Fruit fly (Drosophila melanogaster) whole organism, prepupa: ENCODE results near the gene Nufip.

Experiments used
- Blimp-1 ChIP-seq: fragments of 200-800 bp; sonication (Bioruptor generic); optimal IDR thresholded peaks from 3 replicates; lab custom pipeline; 2017; ENCODE audit warnings: missing biosample characterization, missing genetic modification characterization, mild to moderate bottlenecking, moderate library complexity, missing genetic modification reagents
- CG10669 ChIP-seq: fragments of 200-800 bp; sonication (Bioruptor generic); optimal IDR thresholded peaks from 3 replicates; lab custom pipeline; 2018; ENCODE audit warnings: missing biosample characterization, mild to moderate bottlenecking, missing genetic modification characterization, moderate library complexity
- CG11762 ChIP-seq: fragments of 200-800 bp; sonication (Bioruptor generic); optimal IDR thresholded peaks from 3 replicates; lab custom pipeline; 2016; ENCODE audit warnings: missing biosample characterization, missing genetic modification characterization; ENCODE audit not compliant: insufficient read depth
- CG11902 ChIP-seq: fragments of 200-800 bp; sonication (Bioruptor generic); optimal IDR thresholded peaks from 3 replicates; lab custom pipeline; 2016; ENCODE audit warnings: missing biosample characterization, missing genetic modification characterization
- CG15336 ChIP-seq: fragments of 200-800 bp; sonication (Bioruptor generic); IDR thresholded peaks from 2 replicates; pipeline ENCODE4 v1.3.6; 2022; ENCODE audit warnings: missing biosample characterization, missing genetic modification characterization
- CG1621 ChIP-seq: fragments of 200-800 bp; sonication (Bioruptor generic); optimal IDR thresholded peaks from 3 replicates; lab custom pipeline; 2018; ENCODE audit warnings: missing biosample characterization, mild to moderate bottlenecking, missing genetic modification characterization
- CG32006 ChIP-seq: fragments of 200-800 bp; sonication (Bioruptor generic); optimal IDR thresholded peaks from 3 replicates; lab custom pipeline; 2017; ENCODE audit warnings: missing biosample characterization, mild to moderate bottlenecking, missing genetic modification characterization
- CG4318 ChIP-seq: fragments of 200-800 bp; sonication (Bioruptor generic); optimal IDR thresholded peaks from 3 replicates; lab custom pipeline; 2017; ENCODE audit warnings: missing biosample characterization, mild to moderate bottlenecking, missing genetic modification characterization
- CG6163 ChIP-seq: fragments of 200-800 bp; sonication (Bioruptor generic); IDR thresholded peaks from 3 replicates; pipeline ENCODE4 v1.3.6; 2022; ENCODE audit warnings: missing biosample characterization, missing genetic modification characterization
- CG6276 ChIP-seq: fragments of 200-800 bp; sonication (Bioruptor generic); optimal IDR thresholded peaks from 2 replicates; lab custom pipeline; 2017; ENCODE audit warnings: missing biosample characterization, mild to moderate bottlenecking, missing genetic modification characterization
- CG6792 ChIP-seq: fragments of 200-800 bp; sonication (Bioruptor generic); optimal IDR thresholded peaks from 3 replicates; lab custom pipeline; 2016; ENCODE audit warnings: missing biosample characterization, missing genetic modification characterization
- CG6854 ChIP-seq: fragments of 200-800 bp; sonication (Bioruptor generic); optimal IDR thresholded peaks from 2 replicates; lab custom pipeline; 2017; ENCODE audit warnings: missing biosample characterization, mild to moderate bottlenecking, missing genetic modification characterization
- CG9139 ChIP-seq: fragments of 200-800 bp; sonication (Bioruptor generic); optimal IDR thresholded peaks from 3 replicates; lab custom pipeline; 2017; ENCODE audit warnings: missing biosample characterization, mild to moderate bottlenecking, missing genetic modification characterization
- Eip75B ChIP-seq: fragments of 200-800 bp; sonication (Bioruptor generic); optimal IDR thresholded peaks from 3 replicates; lab custom pipeline; 2016; ENCODE audit warnings: missing biosample characterization, missing genetic modification characterization
- Eip93F ChIP-seq: fragments of 200-800 bp; sonication (Bioruptor generic); optimal IDR thresholded peaks from 2 replicates; lab custom pipeline; 2016; ENCODE audit warnings: missing biosample characterization, mild to moderate bottlenecking, missing genetic modification characterization
- Ets21C ChIP-seq: fragments of 200-800 bp; sonication (Bioruptor generic); optimal IDR thresholded peaks from 3 replicates; lab custom pipeline; 2016; ENCODE audit warnings: missing biosample characterization, missing genetic modification characterization
- Ets96B ChIP-seq: fragments of 200-800 bp; optimal IDR thresholded peaks from 2 replicates; lab custom pipeline; 2019; ENCODE audit warnings: missing biosample characterization, mild to moderate bottlenecking, missing genetic modification characterization, moderate library complexity
- Gug ChIP-seq: fragments of 200-800 bp; sonication (Bioruptor generic); IDR thresholded peaks from 2 replicates; pipeline ENCODE4 v1.3.6; 2022; ENCODE audit warnings: missing biosample characterization, missing genetic modification characterization
- Hr38 ChIP-seq: sonication (Bioruptor generic); optimal IDR thresholded peaks from 2 replicates; lab custom pipeline; 2016; ENCODE audit warnings: missing biosample characterization, missing genetic modification characterization
- Hr39 ChIP-seq: fragments of 200-800 bp; sonication (Bioruptor generic); optimal IDR thresholded peaks from 2 replicates; lab custom pipeline; 2016; ENCODE audit warnings: missing biosample characterization, missing genetic modification characterization
- Met ChIP-seq: fragments of 200-800 bp; sonication (Bioruptor generic); optimal IDR thresholded peaks from 3 replicates; lab custom pipeline; 2016; ENCODE audit warnings: missing biosample characterization, missing genetic modification characterization
- Smox ChIP-seq: fragments of 200-800 bp; sonication (Bioruptor generic); optimal IDR thresholded peaks from 3 replicates; lab custom pipeline; 2016; ENCODE audit warnings: missing biosample characterization, missing genetic modification characterization
- Sox102F ChIP-seq: fragments of 200-800 bp; sonication (Bioruptor generic); optimal IDR thresholded peaks from 2 replicates; lab custom pipeline; 2016; ENCODE audit warnings: missing biosample characterization, mild to moderate bottlenecking, missing genetic modification characterization
- Sox14 ChIP-seq: fragments of 200-800 bp; sonication (Bioruptor generic); optimal IDR thresholded peaks from 3 replicates; lab custom pipeline; 2016; ENCODE audit warnings: missing biosample characterization, missing genetic modification characterization
- Sox15 ChIP-seq: fragments of 200-800 bp; sonication (Bioruptor generic); optimal IDR thresholded peaks from 3 replicates; lab custom pipeline; 2016; ENCODE audit warnings: missing biosample characterization, missing genetic modification characterization
- achi ChIP-seq: fragments of 200-800 bp; sonication (Bioruptor generic); optimal IDR thresholded peaks from 3 replicates; lab custom pipeline; 2016; ENCODE audit warnings: missing biosample characterization, missing genetic modification characterization
- acj6 ChIP-seq: fragments of 200-800 bp; sonication (Bioruptor generic); optimal IDR thresholded peaks from 3 replicates; lab custom pipeline; 2016; ENCODE audit warnings: missing biosample characterization, missing genetic modification characterization
- cyc ChIP-seq: fragments of 200-800 bp; sonication (Bioruptor generic); optimal IDR thresholded peaks from 3 replicates; lab custom pipeline; 2016; ENCODE audit warnings: missing biosample characterization, missing genetic modification characterization
- dac ChIP-seq: fragments of 200-800 bp; sonication (Bioruptor generic); optimal IDR thresholded peaks from 2 replicates; lab custom pipeline; 2017; ENCODE audit warnings: missing biosample characterization, mild to moderate bottlenecking, missing genetic modification characterization
- dsx ChIP-seq: fragments of 200-800 bp; optimal IDR thresholded peaks from 3 replicates; lab custom pipeline; 2019; ENCODE audit warnings: missing biosample characterization, mild to moderate bottlenecking, missing genetic modification characterization, moderate library complexity; ENCODE audit not compliant: poor library complexity, severe bottlenecking
- eg ChIP-seq: fragments of 200-800 bp; sonication (Bioruptor generic); IDR thresholded peaks from 3 replicates; pipeline ENCODE4 v1.3.6; 2022; ENCODE audit warnings: missing biosample characterization, missing genetic modification characterization
- esn ChIP-seq: fragments of 200-800 bp; sonication (Bioruptor generic); optimal IDR thresholded peaks from 2 replicates; lab custom pipeline; 2016; ENCODE audit warnings: missing biosample characterization, mild to moderate bottlenecking, missing genetic modification characterization, moderate library complexity
- fd59A ChIP-seq: fragments of 200-800 bp; sonication (Bioruptor generic); optimal IDR thresholded peaks from 2 replicates; lab custom pipeline; 2017; ENCODE audit warnings: missing biosample characterization, mild to moderate bottlenecking, missing genetic modification characterization, missing genetic modification reagents
- fkh ChIP-seq: fragments of 200-800 bp; sonication (Bioruptor generic); optimal IDR thresholded peaks from 3 replicates; lab custom pipeline; 2017; ENCODE audit warnings: missing biosample characterization, mild to moderate bottlenecking, missing genetic modification characterization, moderate library complexity
- lz ChIP-seq: fragments of 200-800 bp; sonication (Bioruptor generic); optimal IDR thresholded peaks from 3 replicates; lab custom pipeline; 2016; ENCODE audit warnings: missing biosample characterization, missing genetic modification characterization
- salr ChIP-seq, 2 experiments: fragments of 200-800 bp; sonication (Bioruptor generic); optimal IDR thresholded peaks; 3 replicates each; lab custom pipeline; 2016 to 2018; ENCODE audit warnings: missing biosample characterization in 2 of 2, missing genetic modification characterization in 2 of 2, mild to moderate bottlenecking in 1 of 2
- spab ChIP-seq: fragments of 200-800 bp; sonication (Bioruptor generic); optimal IDR thresholded peaks from 2 replicates; lab custom pipeline; 2017; ENCODE audit warnings: missing biosample characterization, mild to moderate bottlenecking, missing genetic modification characterization, missing genetic modification reagents
- ss ChIP-seq, 2 experiments: fragments of 200-800 bp; sonication (Bioruptor generic); optimal IDR thresholded peaks; 2 replicates in 1 of 2; 3 replicates in 1 of 2; lab custom pipeline; 2017 to 2018; ENCODE audit warnings: mild to moderate bottlenecking in 2 of 2, missing biosample characterization in 2 of 2, missing genetic modification characterization in 2 of 2, moderate library complexity in 1 of 2
- svp ChIP-seq: fragments of 200-800 bp; sonication (Bioruptor generic); peaks from one replicate; lab custom pipeline; 2016; ENCODE audit warnings: missing biosample characterization, missing genetic modification characterization
- topi ChIP-seq: fragments of 200-800 bp; sonication (Bioruptor generic); optimal IDR thresholded peaks from 3 replicates; lab custom pipeline; 2016; ENCODE audit warnings: missing biosample characterization, missing genetic modification characterization

The Nufip gene

dm6 chr3L:18781653-18782629, 33.8 kb upstream of the Nufip start (continued):
- peak; percentile 25 for TF ChIP-seq Eip75B (GFP tag; lab: Kevin White, UChicago)
- no peak for TF ChIP-seq esn (GFP tag; lab: Kevin White, UChicago)
- peak; percentile 0 for TF ChIP-seq CG6276 (GFP tag; lab: Kevin White, UChicago)
- TF ChIP-seq Sox14, result no peak
- peak; percentile 5 for TF ChIP-seq CG10669
- peak; percentile 26 for TF ChIP-seq acj6 (GFP tag; lab: Kevin White, UChicago)
- TF ChIP-seq fd59A (GFP tag; lab: Kevin White, UChicago), result no peak
- TF ChIP-seq Ets21C (GFP tag; lab: Kevin White, UChicago), result no peak
- peak; percentile 40 for TF ChIP-seq CG32006 (GFP tag; lab: Kevin White, UChicago)

dm6 chr3L:18772014-18772560, 23.9 kb upstream of the Nufip start:
- no peak for TF ChIP-seq CG32006 (GFP tag; lab: Kevin White, UChicago)
- TF ChIP-seq CG6276 (GFP tag; lab: Kevin White, UChicago), result no peak
- peak; percentile 55 for TF ChIP-seq fkh
- no peak for TF ChIP-seq CG1621 (tag; lab: Kevin White, UChicago)

- TF ChIP-seq CG6163 (GFP tag; lab: Robert Waterston, UW), result peak; percentile 82; the same call in 2 of the 3 replicates
- TF ChIP-seq spab, result peak; percentile 44
- TF ChIP-seq CG4318 (GFP tag; lab: Kevin White, UChicago), result no peak
- TF ChIP-seq CG9139, result peak; percentile 48
- peak; percentile 39 for TF ChIP-seq Met (GFP tag; lab: Kevin White, UChicago)
- peak; percentile 99 for TF ChIP-seq Blimp-1 (GFP tag; lab: Kevin White, UChicago)
- peak; percentile 33 for TF ChIP-seq dac
- peak; percentile 91 for TF ChIP-seq Eip75B (GFP tag; lab: Kevin White, UChicago)
- peak; percentile 85 for TF ChIP-seq CG15336 (GFP tag; lab: Robert Waterston, UW)
- TF ChIP-seq dsx (GFP tag; lab: Kevin White, UChicago), result peak; percentile 37
- peak; percentile 30; the same call in 1 of the 2 replicates for TF ChIP-seq Gug (GFP tag; lab: Robert Waterston, UW)
- TF ChIP-seq svp (GFP tag; lab: Kevin White, UChicago), result peak; percentile 83
- TF ChIP-seq Eip93F (GFP tag; lab: Kevin White, UChicago), result no peak
- TF ChIP-seq CG11762 (GFP tag; lab: Kevin White, UChicago), result peak; percentile 1
- peak; percentile 5 for TF ChIP-seq cyc (GFP tag; lab: Kevin White, UChicago)
- no peak for TF ChIP-seq CG1621 (tag; lab: Kevin White, UChicago)
- peak; percentile 84 for TF ChIP-seq fkh
- peak; percentile 42 for TF ChIP-seq CG32006 (GFP tag; lab: Kevin White, UChicago)
- peak; percentile 20 for TF ChIP-seq Smox (GFP tag; lab: Kevin White, UChicago)
- peak; percentile 68 for TF ChIP-seq Sox14
- peak; percentile 47 for TF ChIP-seq topi (GFP tag; lab: Kevin White, UChicago)
- peak; percentile 90 for TF ChIP-seq eg (GFP tag; lab: Robert Waterston, UW)
- no peak for TF ChIP-seq Sox15 (GFP tag; lab: Kevin White, UChicago)
- TF ChIP-seq Hr38 (GFP tag; lab: Kevin White, UChicago), result no peak
- TF ChIP-seq CG6854 (GFP tag; lab: Kevin White, UChicago), result peak; percentile 66
- TF ChIP-seq CG10669, result peak; percentile 42
- TF ChIP-seq esn (GFP tag; lab: Kevin White, UChicago), result peak; percentile 57
- TF ChIP-seq Ets96B (tag; lab: Kevin White, UChicago), result no peak
- TF ChIP-seq Hr39, result peak; percentile 10
- TF ChIP-seq ss (GFP tag; optimal IDR thresholded peaks at IDR 0.05; lab: Kevin White, UChicago), result peak; percentile 60 to 71
- peak; percentile 2 for TF ChIP-seq lz (GFP tag; lab: Kevin White, UChicago)
- TF ChIP-seq CG6792, result peak; percentile 22
- peak in 1 of 2 experiments; percentile 46 for TF ChIP-seq salr (GFP tag; optimal IDR thresholded peaks at IDR 0.05; lab: Kevin White, UChicago)
- TF ChIP-seq CG11902, result no peak
- peak; percentile 5 for TF ChIP-seq Sox102F (GFP tag; lab: Kevin White, UChicago)
- peak; percentile 54 for TF ChIP-seq achi (GFP tag; lab: Kevin White, UChicago)
These were observed 23.2 kb upstream of the Nufip start for dm6 chr3L:18771095-18772013.
